Worm (Caenorhabditis elegans): ENCODE results near the gene mab-10.

DNA sequence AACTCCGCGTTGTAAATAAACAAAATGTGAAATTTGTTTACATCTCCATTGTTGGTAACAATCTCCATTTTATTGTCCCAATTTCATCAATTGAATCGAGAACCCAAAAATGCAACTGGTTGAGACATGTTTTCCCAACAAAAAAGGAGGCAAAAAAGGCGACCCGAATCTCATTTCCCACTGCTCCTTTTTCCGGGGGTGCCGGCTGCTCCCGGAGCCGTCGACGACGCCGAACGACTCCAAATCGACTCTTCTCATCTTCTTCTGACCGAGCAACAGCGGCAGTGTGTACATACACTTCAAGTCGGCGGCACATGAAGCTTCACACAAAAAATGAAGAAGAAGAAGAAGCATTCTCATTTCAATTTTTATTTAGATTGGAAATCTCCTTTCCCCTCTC lies 38.6 kb downstream of the mab-10 start:
- TF ChIP-seq lsy-2 (tag; optimal IDR thresholded peaks at IDR 0.05) (no peak), unc-39 (tag; optimal IDR thresholded peaks at IDR 0.05) (no peak), blmp-1 (tag; optimal IDR thresholded peaks at IDR 0.05; ENCODE audit: insufficient read depth) (no peak), nhr-129 (tag; optimal IDR thresholded peaks at IDR 0.05) (no peak), dmd-4 (tag; optimal IDR thresholded peaks at IDR 0.05) (no peak), snpc-4 (tag; optimal IDR thresholded peaks at IDR 0.05) (no peak), zag-1 (tag; optimal IDR thresholded peaks at IDR 0.05) (no peak), nhr-12 (tag; optimal IDR thresholded peaks at IDR 0.05) (no peak), ztf-11 (tag; optimal IDR thresholded peaks at IDR 0.05) (no peak), lin-13 (GFP tag; optimal IDR thresholded peaks at IDR 0.05) (no peak), nhr-77 (tag; optimal IDR thresholded peaks at IDR 0.05) (no peak), ama-1 (optimal IDR thresholded peaks at IDR 0.05) (no peak), nhr-237 (tag; optimal IDR thresholded peaks at IDR 0.05) (no peak)

Measured in whole organism, L2 larva.